Worm (Caenorhabditis elegans) whole organism, late embryonic: ENCODE results near the gene M199.7.

Source experiments
- C08G9.2 ChIP-seq: sonication (generic microtip); optimal IDR thresholded peaks from 2 replicates; lab custom pipeline; 2016; ENCODE audit warnings: mild to moderate bottlenecking, missing genetic modification characterization, moderate library complexity, missing compliant biosample characterization
- C38D4.7 ChIP-seq: fragments of 200-800 bp; sonication (Bioruptor generic); optimal IDR thresholded peaks from 2 replicates; lab custom pipeline; 2018; ENCODE audit warnings: mild to moderate bottlenecking, missing genetic modification characterization, moderate library complexity, missing compliant biosample characterization
- F13H6.1 ChIP-seq: sonication (generic microtip); optimal IDR thresholded peaks from 2 replicates; lab custom pipeline; 2016; ENCODE audit warnings: missing genetic modification characterization, missing compliant biosample characterization
- K02D7.2 ChIP-seq: sonication (generic microtip); optimal IDR thresholded peaks from 2 replicates; lab custom pipeline; 2017; ENCODE audit warnings: mild to moderate bottlenecking, missing genetic modification characterization, missing compliant biosample characterization
- ahr-1 ChIP-seq: sonication (generic microtip); optimal IDR thresholded peaks from 2 replicates; lab custom pipeline; 2016; ENCODE audit warnings: missing genetic modification characterization, missing compliant biosample characterization
- ceh-14 ChIP-seq: sonication (generic microtip); optimal IDR thresholded peaks from 2 replicates; lab custom pipeline; 2016; ENCODE audit warnings: missing genotype, missing genetic modification characterization, missing compliant biosample characterization
- ceh-18 ChIP-seq: sonication (generic microtip); optimal IDR thresholded peaks from 2 replicates; lab custom pipeline; 2016; ENCODE audit warnings: missing genetic modification characterization, missing compliant biosample characterization
- ceh-19 ChIP-seq: fragments of 200-800 bp; sonication (Bioruptor generic); optimal IDR thresholded peaks from 2 replicates; lab custom pipeline; 2018; ENCODE audit warnings: mild to moderate bottlenecking, missing genetic modification characterization, missing compliant biosample characterization
- ceh-2 ChIP-seq: sonication (generic microtip); optimal IDR thresholded peaks from 2 replicates; lab custom pipeline; 2016; ENCODE audit warnings: missing genotype, missing genetic modification characterization, missing compliant biosample characterization
- ceh-31 ChIP-seq: sonication (generic microtip); optimal IDR thresholded peaks from 2 replicates; lab custom pipeline; 2016; ENCODE audit warnings: missing genetic modification characterization, missing compliant biosample characterization
- ceh-45 ChIP-seq: fragments of 200-800 bp; sonication (Bioruptor generic); IDR thresholded peaks from 2 replicates; pipeline ENCODE4 v1.3.6; 2022; ENCODE audit warnings: missing genetic modification reagents, missing genetic modification characterization, missing compliant biosample characterization
- che-1 ChIP-seq: sonication (generic microtip); optimal IDR thresholded peaks from 2 replicates; lab custom pipeline; 2016; ENCODE audit warnings: mild to moderate bottlenecking, missing genetic modification characterization, missing compliant biosample characterization
- dmd-4 ChIP-seq: sonication (generic microtip); optimal IDR thresholded peaks from 2 replicates; lab custom pipeline; 2016; ENCODE audit warnings: borderline replicate concordance, missing genetic modification characterization, missing compliant biosample characterization
- elt-2 ChIP-seq: sonication (generic microtip); optimal IDR thresholded peaks from 2 replicates; lab custom pipeline; 2016; ENCODE audit warnings: missing genetic modification reagents, missing genetic modification characterization, missing compliant biosample characterization
- elt-4 ChIP-seq: sonication (generic microtip); optimal IDR thresholded peaks from 2 replicates; lab custom pipeline; 2016; ENCODE audit warnings: missing genetic modification characterization, missing compliant biosample characterization
- ets-4 ChIP-seq: sonication (generic microtip); optimal IDR thresholded peaks from 2 replicates; lab custom pipeline; 2016; ENCODE audit warnings: missing genetic modification characterization, missing compliant biosample characterization
- hlh-30 ChIP-seq: sonication (generic microtip); optimal IDR thresholded peaks from 2 replicates; lab custom pipeline; 2017; ENCODE audit warnings: antibody characterized with exemption, missing genetic modification characterization, missing compliant biosample characterization; ENCODE audit not compliant: insufficient read depth
- hlh-6 ChIP-seq: sonication (generic microtip); optimal IDR thresholded peaks from 2 replicates; lab custom pipeline; 2016; ENCODE audit warnings: missing genotype, missing genetic modification characterization, missing compliant biosample characterization
- lin-11 ChIP-seq: fragments of 200-800 bp; sonication (Bioruptor generic); optimal IDR thresholded peaks from 2 replicates; lab custom pipeline; 2018; ENCODE audit warnings: mild to moderate bottlenecking, missing genetic modification characterization, missing compliant biosample characterization
- madf-2 ChIP-seq: sonication (generic microtip); optimal IDR thresholded peaks from 2 replicates; lab custom pipeline; 2017; ENCODE audit warnings: missing genetic modification characterization, missing compliant biosample characterization
- mec-3 ChIP-seq: sonication (generic microtip); optimal IDR thresholded peaks from 2 replicates; lab custom pipeline; 2016; ENCODE audit warnings: borderline replicate concordance, missing genetic modification characterization, missing compliant biosample characterization
- nfya-1 ChIP-seq: sonication (generic microtip); optimal IDR thresholded peaks from 2 replicates; lab custom pipeline; 2017; ENCODE audit warnings: missing genetic modification characterization, mild to moderate bottlenecking, missing compliant biosample characterization, antibody characterized with exemption, moderate library complexity
- nhr-11 ChIP-seq: fragments of 150-350 bp; optimal IDR thresholded peaks from 2 replicates; lab custom pipeline; 2014; ENCODE audit warnings: missing biosample characterization, missing genetic modification characterization
- nhr-232 ChIP-seq: sonication (generic microtip); optimal IDR thresholded peaks from 2 replicates; lab custom pipeline; 2016; ENCODE audit warnings: missing genetic modification characterization, missing compliant biosample characterization
- odd-2 ChIP-seq: sonication (generic microtip); optimal IDR thresholded peaks from 2 replicates; lab custom pipeline; 2017; ENCODE audit warnings: antibody characterized with exemption, mild to moderate bottlenecking, missing genetic modification characterization, missing compliant biosample characterization
- pax-1 ChIP-seq: fragments of 150-350 bp; optimal IDR thresholded peaks from 2 replicates; lab custom pipeline; 2014; ENCODE audit warnings: missing biosample characterization, missing genetic modification characterization
- pha-2 ChIP-seq: sonication (generic microtip); optimal IDR thresholded peaks from 2 replicates; lab custom pipeline; 2017; ENCODE audit warnings: mild to moderate bottlenecking, missing genetic modification characterization, missing compliant biosample characterization
- pqm-1 ChIP-seq: sonication (generic microtip); optimal IDR thresholded peaks from 2 replicates; lab custom pipeline; 2016; ENCODE audit warnings: missing genetic modification characterization, missing compliant biosample characterization
- rnt-1 ChIP-seq: sonication (generic microtip); optimal IDR thresholded peaks from 2 replicates; lab custom pipeline; 2016; ENCODE audit warnings: missing genetic modification characterization, missing compliant biosample characterization
- sox-4 ChIP-seq: sonication (generic microtip); optimal IDR thresholded peaks from 2 replicates; lab custom pipeline; 2017; ENCODE audit warnings: mild to moderate bottlenecking, missing genetic modification characterization, inconsistent platforms, missing compliant biosample characterization
- tbx-7 ChIP-seq: sonication (generic microtip); optimal IDR thresholded peaks from 2 replicates; lab custom pipeline; 2016; ENCODE audit warnings: missing genotype, missing genetic modification characterization, missing compliant biosample characterization
- unc-3 ChIP-seq, 2 experiments: fragments of 200-800 bp in 1 of 2; sonication (Bioruptor generic) in 1 of 2; sonication (generic microtip) in 1 of 2; conservative IDR thresholded peaks in 1 of 2; optimal IDR thresholded peaks in 1 of 2; 2 replicates each; pipeline versions ENCODE4 v1.3.6 to Lab custom; 2016 to 2022; ENCODE audit warnings: missing compliant biosample characterization in 2 of 2, missing genetic modification characterization in 2 of 2, missing genetic modification reagents in 1 of 2
- unc-42 ChIP-seq: sonication (generic microtip); optimal IDR thresholded peaks from 2 replicates; lab custom pipeline; 2016; ENCODE audit warnings: missing genotype, missing genetic modification characterization, missing compliant biosample characterization
- unc-55 ChIP-seq: sonication (generic microtip); optimal IDR thresholded peaks from 2 replicates; lab custom pipeline; 2017; ENCODE audit warnings: missing biosample characterization, missing genetic modification reagents, missing genetic modification characterization
- unc-86 ChIP-seq: sonication (generic microtip); optimal IDR thresholded peaks from 2 replicates; lab custom pipeline; 2016; ENCODE audit warnings: missing genetic modification characterization, missing compliant biosample characterization
- zip-5 ChIP-seq: sonication (generic microtip); optimal IDR thresholded peaks from 2 replicates; lab custom pipeline; 2016; ENCODE audit warnings: missing genetic modification characterization, missing compliant biosample characterization

Gene M199.7

ce11 chrIV:15119268-15119667 is 3.7 kb upstream of the M199.7 start:
- TF ChIP-seq C38D4.7 (no peak), madf-2 (tag; lab: Kevin White, UChicago) (no peak), nfya-1 (tag; lab: Kevin White, UChicago) (no peak), odd-2 (tag; lab: Kevin White, UChicago) (no peak), elt-2 (no peak), F13H6.1 (tag; lab: Kevin White, UChicago) (no peak), ets-4 (tag; lab: Kevin White, UChicago) (no peak), dmd-4 (no peak), nhr-232 (no peak), pha-2 (tag; lab: Kevin White, UChicago) (no peak), ceh-18 (tag; lab: Kevin White, UChicago) (no peak)

DNA sequence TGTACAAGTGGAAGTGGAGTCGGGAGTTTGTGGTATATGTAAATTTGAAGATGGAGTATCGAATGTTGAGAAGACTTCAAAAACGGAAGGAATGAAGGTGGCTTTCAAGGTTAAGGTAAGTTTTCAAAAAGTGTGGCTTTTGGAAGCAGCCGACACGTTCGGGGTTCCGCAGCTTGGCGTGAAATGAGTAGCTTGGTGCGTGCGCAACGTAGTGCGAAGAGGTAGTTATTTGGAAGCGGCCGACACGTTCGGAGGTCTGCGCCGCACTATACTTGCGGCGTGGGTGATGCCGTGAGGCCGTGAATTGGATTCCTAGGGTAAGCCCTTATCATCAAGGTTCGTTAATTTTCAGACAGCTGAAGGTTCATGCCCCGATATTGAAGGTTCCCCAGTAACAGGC is 2.2 kb upstream of the M199.7 start, which contains the start of gene clec-189:
Gene clec-189, plus strand, starts transcription at position 92 of the 400 bp plus-strand sequence.
- no peak for TF ChIP-seq ceh-19 (GFP tag; lab: Kevin White, UChicago)
- TF ChIP-seq lin-11 (tag; lab: Kevin White, UChicago) = no peak
- TF ChIP-seq dmd-4 = no peak
- no peak for TF ChIP-seq ceh-31 (tag; lab: Kevin White, UChicago)
- no peak for TF ChIP-seq madf-2 (tag; lab: Kevin White, UChicago)
- no peak for TF ChIP-seq unc-3 (GFP tag; conservative IDR thresholded peaks at IDR 0.05; lab: Robert Waterston, UW)
- TF ChIP-seq unc-3 (tag; optimal IDR thresholded peaks at IDR 0.05; lab: Kevin White, UChicago) = no peak
- TF ChIP-seq pax-1 (tag; lab: Kevin White, UChicago) = no peak
- no peak for TF ChIP-seq unc-86
- TF ChIP-seq rnt-1 (tag; lab: Kevin White, UChicago) = no peak
- TF ChIP-seq sox-4 (tag; lab: Kevin White, UChicago) = no peak
- TF ChIP-seq ceh-14 = no peak
- no peak for TF ChIP-seq nfya-1 (tag; lab: Kevin White, UChicago)
- no peak for TF ChIP-seq ceh-45 (GFP tag; lab: Robert Waterston, UW)
- no peak for TF ChIP-seq mec-3
- no peak for TF ChIP-seq tbx-7 (tag; lab: Kevin White, UChicago)
- no peak for TF ChIP-seq C08G9.2
- no peak for TF ChIP-seq ceh-2

DNA sequence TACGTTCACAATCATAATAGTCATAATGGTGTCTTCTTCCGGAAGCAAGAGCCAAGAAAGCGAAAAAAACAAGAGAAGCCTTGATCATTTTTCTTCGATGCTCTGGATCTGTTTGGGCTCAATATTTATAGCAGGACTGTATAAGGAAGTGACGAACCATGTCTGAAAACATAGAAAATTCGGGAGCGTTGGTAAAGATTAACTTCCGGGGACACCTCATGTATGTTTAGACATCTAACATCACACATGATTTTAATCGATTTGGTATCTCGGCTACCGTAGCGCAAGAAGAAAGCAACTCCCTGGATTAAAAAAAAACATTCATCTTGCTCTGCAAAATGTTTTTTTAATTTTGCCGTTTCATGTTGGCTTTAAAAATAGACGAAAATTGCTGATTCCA is 3.0 kb downstream of the M199.7 start, which contains the start of gene clec-190:
Gene clec-190, minus strand, starts transcription at position 101 of the 400 bp plus-strand sequence.
- TF ChIP-seq sox-4 (tag; lab: Kevin White, UChicago) (no peak), hlh-6 (no peak)

- TF ChIP-seq pqm-1 (tag; lab: Kevin White, UChicago) (no peak), rnt-1 (tag; lab: Kevin White, UChicago) (no peak), unc-86 (no peak), nhr-11 (no peak), unc-42 (tag; lab: Kevin White, UChicago) (no peak), K02D7.2 (no peak), mec-3 (no peak), ceh-14 (no peak), ahr-1 (tag; lab: Kevin White, UChicago) (no peak), nfya-1 (tag; lab: Kevin White, UChicago) (no peak), tbx-7 (tag; lab: Kevin White, UChicago) (no peak), zip-5 (no peak)
These were observed 4.7 kb downstream of the M199.7 start, which contains the start of gene M199.9 for ce11 chrIV:15127731-15128130. Gene M199.9, minus strand, starts transcription at chrIV:15127831.

ce11 chrIV:15131697-15132096 is 8.7 kb downstream of the M199.7 start, which contains the start of gene col-135:
Gene col-135, minus strand, starts transcription at chrIV:15131797.
- no peak for TF ChIP-seq che-1
- no peak for TF ChIP-seq elt-4 (tag; lab: Kevin White, UChicago)
- TF ChIP-seq pqm-1 (tag; lab: Kevin White, UChicago) = no peak
- TF ChIP-seq hlh-30 (tag; lab: Kevin White, UChicago) = no peak
- TF ChIP-seq unc-55 (GFP tag; lab: Kevin White, UChicago) = no peak
- TF ChIP-seq, all 69 proteins: peak for 0
